Worm (Caenorhabditis elegans) whole organism, young adult: ENCODE measurements around the gene trap-4.

ENCODE experiments used
- F22D6.2 ChIP-seq: sonication (generic microtip); optimal IDR thresholded peaks from 2 replicates; lab custom pipeline; 2016; ENCODE audit warnings: mild to moderate bottlenecking, missing genetic modification characterization, missing compliant biosample characterization
- F23B12.7 ChIP-seq: sonication (generic microtip); optimal IDR thresholded peaks from 2 replicates; lab custom pipeline; 2017; ENCODE audit warnings: missing genetic modification characterization, mild to moderate bottlenecking, missing compliant biosample characterization, antibody characterized with exemption, moderate library complexity; ENCODE audit not compliant: insufficient read depth
- F33H1.4 ChIP-seq: fragments of 200-800 bp; sonication (Bioruptor generic); IDR thresholded peaks from 2 replicates; pipeline ENCODE4 v1.3.6; 2022; ENCODE audit warnings: missing genetic modification reagents, missing genetic modification characterization, missing compliant biosample characterization
- F37B4.10 ChIP-seq: fragments of 200-800 bp; sonication (Bioruptor generic); IDR thresholded peaks from 2 replicates; pipeline ENCODE4 v1.3.6; 2022; ENCODE audit warnings: missing genetic modification characterization, missing compliant biosample characterization
- T26A5.8 ChIP-seq: sonication (generic microtip); optimal IDR thresholded peaks from 2 replicates; lab custom pipeline; 2016; ENCODE audit warnings: missing genetic modification characterization, missing compliant biosample characterization
- Y79H2A.3 ChIP-seq: fragments of 200-800 bp; sonication (Bioruptor generic); conservative IDR thresholded peaks from 2 replicates; pipeline ENCODE4 v1.3.6; 2022; ENCODE audit warnings: missing genetic modification reagents, missing genetic modification characterization, missing compliant biosample characterization
- ama-1 ChIP-seq, 3 experiments: fragments of 150-350 bp in 1 of 3; sonication (generic microtip) in 2 of 3; optimal IDR thresholded peaks; 2 replicates each; lab custom pipeline; 2014 to 2018; ENCODE audit warnings: missing biosample characterization in 2 of 3, missing genetic modification characterization in 2 of 3, missing genetic modification reagents in 2 of 3
- atf-7 ChIP-seq: sonication (generic microtip); optimal IDR thresholded peaks from 2 replicates; lab custom pipeline; 2017; ENCODE audit warnings: mild to moderate bottlenecking, missing genetic modification characterization, missing compliant biosample characterization
- attf-3 ChIP-seq: fragments of 200-800 bp; sonication (Bioruptor generic); conservative IDR thresholded peaks from 2 replicates; pipeline ENCODE4 v1.3.6; 2022; ENCODE audit warnings: missing genetic modification reagents, missing genetic modification characterization, missing compliant biosample characterization
- bed-1 ChIP-seq: fragments of 200-800 bp; sonication (Bioruptor generic); IDR thresholded peaks from 2 replicates; pipeline ENCODE4 v1.3.6; 2022; ENCODE audit warnings: missing genetic modification reagents, missing genetic modification characterization, missing compliant biosample characterization
- cebp-1 ChIP-seq, 2 experiments: fragments of 200-800 bp in 1 of 2; sonication (Bioruptor generic) in 1 of 2; sonication (generic microtip) in 1 of 2; IDR thresholded peaks in 1 of 2; optimal IDR thresholded peaks in 1 of 2; 2 replicates each; pipeline versions ENCODE4 v1.3.6 to Lab custom; 2017 to 2022; ENCODE audit warnings: missing compliant biosample characterization in 2 of 2, missing genetic modification characterization in 2 of 2, mild to moderate bottlenecking in 1 of 2, missing genetic modification reagents in 1 of 2, moderate library complexity in 1 of 2
- cebp-2 ChIP-seq: fragments of 200-800 bp; sonication (Bioruptor generic); IDR thresholded peaks from 2 replicates; pipeline ENCODE4 v1.3.6; 2022; ENCODE audit warnings: missing genetic modification characterization, missing compliant biosample characterization
- ceh-27 ChIP-seq: fragments of 200-800 bp; sonication (Bioruptor generic); optimal IDR thresholded peaks from 2 replicates; lab custom pipeline; 2018; ENCODE audit warnings: mild to moderate bottlenecking, missing genetic modification characterization, moderate library complexity, missing compliant biosample characterization
- ceh-91 ChIP-seq: fragments of 200-800 bp; sonication (Bioruptor generic); IDR thresholded peaks from 2 replicates; pipeline ENCODE4 v1.3.6; 2022; ENCODE audit warnings: missing genetic modification reagents, missing genetic modification characterization, missing compliant biosample characterization
- dox-1 ChIP-seq: fragments of 200-800 bp; sonication (Bioruptor generic); IDR thresholded peaks from 2 replicates; pipeline ENCODE4 v1.3.6; 2022; ENCODE audit warnings: missing genetic modification reagents, missing genetic modification characterization, missing compliant biosample characterization
- dpff-1 ChIP-seq: sonication (generic microtip); optimal IDR thresholded peaks from 2 replicates; lab custom pipeline; 2017; ENCODE audit warnings: mild to moderate bottlenecking, missing genetic modification characterization, missing compliant biosample characterization
- dpl-1 ChIP-seq: fragments of 150-350 bp; optimal IDR thresholded peaks from 2 replicates; lab custom pipeline; 2014; ENCODE audit warnings: missing biosample characterization, missing genetic modification reagents, missing genetic modification characterization
- egrh-3 ChIP-seq: fragments of 200-800 bp; sonication (Bioruptor generic); IDR thresholded peaks from 2 replicates; pipeline ENCODE4 v1.3.6; 2022; ENCODE audit warnings: missing genetic modification reagents, missing genetic modification characterization, missing compliant biosample characterization
- hrde-1 ChIP-seq: sonication (generic microtip); optimal IDR thresholded peaks from 2 replicates; lab custom pipeline; 2016; ENCODE audit warnings: missing genetic modification characterization, mild to moderate bottlenecking, missing compliant biosample characterization, moderate library complexity, missing genotype, missing genetic modification reagents, borderline replicate concordance
- lsl-1 ChIP-seq: fragments of 200-800 bp; sonication (Bioruptor generic); optimal IDR thresholded peaks from 2 replicates; lab custom pipeline; 2018; ENCODE audit warnings: mild to moderate bottlenecking, missing genetic modification characterization, moderate library complexity, missing compliant biosample characterization
- madf-6 ChIP-seq: fragments of 200-800 bp; sonication (Bioruptor generic); IDR thresholded peaks from 2 replicates; pipeline ENCODE4 v1.3.6; 2022; ENCODE audit warnings: missing genetic modification reagents, missing genetic modification characterization, missing compliant biosample characterization
- mel-28 ChIP-seq: sonication (generic microtip); optimal IDR thresholded peaks from 2 replicates; lab custom pipeline; 2016; ENCODE audit warnings: borderline replicate concordance, mild to moderate bottlenecking, missing genetic modification characterization, missing compliant biosample characterization
- nfya-2 ChIP-seq: fragments of 200-800 bp; sonication (Bioruptor generic); IDR thresholded peaks from 2 replicates; pipeline ENCODE4 v1.3.6; 2022; ENCODE audit warnings: missing genetic modification reagents, missing genetic modification characterization, missing compliant biosample characterization
- nfyb-1 ChIP-seq: fragments of 200-800 bp; sonication (Bioruptor generic); IDR thresholded peaks from 2 replicates; pipeline ENCODE4 v1.3.6; 2022; ENCODE audit warnings: missing genetic modification reagents, missing genetic modification characterization, missing compliant biosample characterization
- nhr-120 ChIP-seq: fragments of 200-800 bp; sonication (Bioruptor generic); IDR thresholded peaks from 2 replicates; pipeline ENCODE4 v1.3.6; 2022; ENCODE audit warnings: missing genetic modification characterization, missing compliant biosample characterization
- nhr-80 ChIP-seq: sonication (generic microtip); optimal IDR thresholded peaks from 2 replicates; lab custom pipeline; 2016; ENCODE audit warnings: missing genetic modification characterization, missing compliant biosample characterization
- nhr-90 ChIP-seq: sonication (generic microtip); optimal IDR thresholded peaks from 2 replicates; lab custom pipeline; 2016; ENCODE audit warnings: missing genotype, mild to moderate bottlenecking, missing genetic modification characterization, missing compliant biosample characterization
- pbrm-1 ChIP-seq: fragments of 200-800 bp; sonication (Bioruptor generic); IDR thresholded peaks from 2 replicates; pipeline ENCODE4 v1.3.6; 2022; ENCODE audit warnings: missing genetic modification reagents, missing genetic modification characterization, missing compliant biosample characterization
- snpc-1.3 ChIP-seq: sonication (generic microtip); optimal IDR thresholded peaks from 2 replicates; lab custom pipeline; 2017; ENCODE audit warnings: missing genetic modification characterization, mild to moderate bottlenecking, missing compliant biosample characterization, antibody characterized with exemption, moderate library complexity, missing genotype, missing genetic modification reagents; ENCODE audit not compliant: insufficient read depth
- unc-130 ChIP-seq: sonication (generic microtip); optimal IDR thresholded peaks from 2 replicates; lab custom pipeline; 2016; ENCODE audit warnings: missing genetic modification reagents, missing genetic modification characterization, missing compliant biosample characterization
- unc-62 ChIP-seq: fragments of 150-350 bp; optimal IDR thresholded peaks from 2 replicates; lab custom pipeline; 2014; ENCODE audit warnings: missing biosample characterization, missing genetic modification reagents, missing genetic modification characterization
- zfh-2 ChIP-seq: fragments of 200-800 bp; sonication (Bioruptor generic); conservative IDR thresholded peaks from 2 replicates; pipeline ENCODE4 v1.3.6; 2022; ENCODE audit warnings: missing genetic modification reagents, missing genetic modification characterization, missing compliant biosample characterization
- zim-3 ChIP-seq: sonication (generic microtip); optimal IDR thresholded peaks from 2 replicates; lab custom pipeline; 2017; ENCODE audit warnings: mild to moderate bottlenecking, missing genetic modification characterization, moderate library complexity, missing compliant biosample characterization
- ztf-28 ChIP-seq: fragments of 200-800 bp; sonication (Bioruptor generic); IDR thresholded peaks from 2 replicates; pipeline ENCODE4 v1.3.6; 2022; ENCODE audit warnings: missing genetic modification reagents, missing genetic modification characterization, missing compliant biosample characterization

Gene trap-4

ce11 chrIII:11949276-11949879, 28.8 kb downstream of the trap-4 start:
- TF ChIP-seq nhr-80 (tag; lab: Kevin White, UChicago) (peak; percentile 22), F33H1.4 (GFP tag; lab: Robert Waterston, UW) (peak; percentile 10; the same call in 1 of the 2 replicates), nhr-90 (no peak), lsl-1 (peak; percentile 65), dpl-1 (GFP tag; lab: Kevin White, UChicago) (no peak), cebp-1 (GFP tag; IDR thresholded peaks at IDR 0.05; lab: Robert Waterston, UW) (no peak), cebp-1 (tag; optimal IDR thresholded peaks at IDR 0.05; lab: Kevin White, UChicago) (peak; percentile 6)

- 0 out of 2 replicates have a peak, but pooled peaks have one; percentile 54 for TF ChIP-seq F37B4.10
- peak; percentile 79; the same call in 1 of the 2 replicates for TF ChIP-seq egrh-3 (GFP tag; lab: Robert Waterston, UW)
- TF ChIP-seq ceh-27 (GFP tag; lab: Kevin White, UChicago), result no peak
- no peak for TF ChIP-seq F23B12.7 (tag; lab: Kevin White, UChicago)
- peak; percentile 84 for TF ChIP-seq zfh-2 (GFP tag; lab: Robert Waterston, UW)
- TF ChIP-seq dox-1, result no peak
- no peak for TF ChIP-seq bed-1 (GFP tag; lab: Robert Waterston, UW)
- TF ChIP-seq hrde-1 (tag; lab: Kevin White, UChicago), result no peak
- TF ChIP-seq madf-6 (GFP tag; lab: Robert Waterston, UW), result no peak
- no peak for TF ChIP-seq zim-3
- TF ChIP-seq cebp-2, result 0 out of 2 replicates have a peak, but pooled peaks have one; percentile 60
- TF ChIP-seq attf-3 (GFP tag; lab: Robert Waterston, UW), result no peak
- TF ChIP-seq nfyb-1 (GFP tag; lab: Robert Waterston, UW), result 0 out of 2 replicates have a peak, but pooled peaks have one; percentile 21
These were observed 30.6 kb downstream of the trap-4 start for ce11 chrIII:11951111-11951510.

DNA sequence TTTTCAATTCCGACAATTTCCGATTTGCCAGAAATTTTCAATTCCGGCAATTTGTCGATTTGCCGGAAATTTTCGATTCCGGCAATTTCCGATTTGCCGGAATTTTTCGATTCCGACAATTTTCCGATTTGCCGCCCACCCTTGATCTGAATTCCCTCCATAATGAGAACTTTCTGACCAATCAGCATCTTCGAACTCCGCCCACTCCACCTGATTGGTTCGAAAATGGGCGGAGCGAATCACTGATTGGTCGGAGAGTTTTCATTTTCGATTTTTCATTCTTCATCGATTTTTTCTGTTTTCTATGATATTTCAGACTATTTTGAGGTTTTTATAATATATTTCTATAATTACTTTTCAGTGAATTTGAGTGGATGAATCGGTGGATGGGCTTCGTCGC, 33.6 kb downstream of the trap-4 start:
- TF ChIP-seq cebp-1 (GFP tag; IDR thresholded peaks at IDR 0.05; lab: Robert Waterston, UW) (no peak), cebp-1 (tag; optimal IDR thresholded peaks at IDR 0.05; lab: Kevin White, UChicago) (no peak), ztf-28 (GFP tag; lab: Robert Waterston, UW) (no peak), Y79H2A.3 (GFP tag; lab: Robert Waterston, UW) (no peak), ceh-91 (GFP tag; lab: Robert Waterston, UW) (no peak), F22D6.2 (tag; lab: Kevin White, UChicago) (no peak), ama-1 (optimal IDR thresholded peaks at IDR 0.05; lab: Kevin White, UChicago) (no peak), ama-1 (GFP tag; optimal IDR thresholded peaks at IDR 0.05; lab: Kevin White, UChicago) (no peak), dpl-1 (GFP tag; lab: Kevin White, UChicago) (no peak), dox-1 (no peak), nhr-80 (tag; lab: Kevin White, UChicago) (no peak)

DNA sequence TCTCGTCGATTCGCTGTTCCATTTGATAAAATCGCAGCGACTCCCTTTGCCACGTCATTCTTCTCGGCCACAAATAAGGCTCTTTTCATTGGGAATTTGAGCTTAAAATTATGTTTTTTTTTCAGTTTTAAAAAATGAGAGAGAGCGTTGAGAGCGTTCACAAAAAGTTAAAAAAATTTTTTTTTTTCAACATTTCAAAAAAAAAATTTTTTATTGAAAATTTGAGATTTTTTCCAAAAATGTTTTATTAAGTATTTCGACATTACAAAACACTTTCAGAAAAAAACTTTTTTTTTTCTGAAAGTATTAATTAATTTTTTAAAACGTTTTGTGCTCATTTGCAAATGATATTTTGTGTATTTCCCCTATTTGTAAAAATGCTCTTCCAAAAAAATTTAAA, 39.5 kb downstream of the trap-4 start, which contains the start of gene top-3:
Gene top-3, minus strand, starts transcription at position 101 of the 400 bp plus-strand sequence.
- no peak for TF ChIP-seq nhr-120 (GFP tag; lab: Robert Waterston, UW)
- TF ChIP-seq atf-7 (tag; lab: Kevin White, UChicago), result no peak
- no peak for TF ChIP-seq T26A5.8
- no peak for TF ChIP-seq snpc-1.3 (tag; lab: Kevin White, UChicago)
- no peak for TF ChIP-seq cebp-2
- TF ChIP-seq nfya-2, result no peak
- TF ChIP-seq F37B4.10, result no peak
- no peak for TF ChIP-seq unc-130 (GFP tag; lab: Kevin White, UChicago)
- no peak for TF ChIP-seq pbrm-1 (GFP tag; lab: Robert Waterston, UW)
- TF ChIP-seq dpff-1 (tag; lab: Kevin White, UChicago), result no peak
- TF ChIP-seq mel-28, result no peak
- no peak for TF ChIP-seq unc-62 (GFP tag; lab: Kevin White, UChicago)
